Worm (Caenorhabditis elegans): ENCODE results near the gene Y43F8B.20.

ce11 chrV:19550294-19550693, 705 bp upstream of the Y43F8B.20 start:
- TF ChIP-seq ztf-11 (tag; optimal IDR thresholded peaks at IDR 0.05) (no peak), nhr-28 (tag; optimal IDR thresholded peaks at IDR 0.05) (no peak), lin-13 (tag; optimal IDR thresholded peaks at IDR 0.05) (no peak), ceh-83 (GFP tag; optimal IDR thresholded peaks at IDR 0.05) (no peak), nhr-237 (tag; optimal IDR thresholded peaks at IDR 0.05) (no peak), unc-62 (GFP tag; optimal IDR thresholded peaks at IDR 0.05) (no peak), blmp-1 (tag; optimal IDR thresholded peaks at IDR 0.05) (no peak), mep-1 (tag; optimal IDR thresholded peaks at IDR 0.05) (no peak), zip-8 (tag; optimal IDR thresholded peaks at IDR 0.05) (no peak), lsy-2 (tag; optimal IDR thresholded peaks at IDR 0.05) (no peak), nhr-12 (tag; optimal IDR thresholded peaks at IDR 0.05) (no peak), ces-1 (GFP tag; optimal IDR thresholded peaks at IDR 0.05) (no peak)
